Worm (Caenorhabditis elegans) whole organism, L2 larva: ENCODE results near the gene R10D12.7.

Experiments used
- C34F6.9 ChIP-seq: fragments of 150-350 bp; optimal IDR thresholded peaks from 2 replicates; lab custom pipeline; 2014; ENCODE audit warnings: missing biosample characterization, missing genetic modification characterization
- F13H6.1 ChIP-seq: sonication (generic microtip); optimal IDR thresholded peaks from 2 replicates; lab custom pipeline; 2016; ENCODE audit warnings: missing genetic modification characterization, missing compliant biosample characterization
- aly-2 ChIP-seq: fragments of 150-350 bp; optimal IDR thresholded peaks from 2 replicates; lab custom pipeline; 2014; ENCODE audit warnings: missing biosample characterization, missing genetic modification characterization
- blmp-1 ChIP-seq: sonication (generic microtip); optimal IDR thresholded peaks from 2 replicates; lab custom pipeline; 2017; ENCODE audit warnings: missing genetic modification characterization, mild to moderate bottlenecking, missing compliant biosample characterization, antibody characterized with exemption, moderate library complexity; ENCODE audit not compliant: insufficient read depth
- ceh-82 ChIP-seq: fragments of 150-350 bp; optimal IDR thresholded peaks from 2 replicates; lab custom pipeline; 2014; ENCODE audit warnings: missing biosample characterization, missing genetic modification characterization
- crh-2 ChIP-seq: sonication (generic microtip); optimal IDR thresholded peaks from 2 replicates; lab custom pipeline; 2017; ENCODE audit warnings: missing biosample characterization, missing genetic modification characterization
- egl-27 ChIP-seq: sonication (generic microtip); optimal IDR thresholded peaks from 3 replicates; lab custom pipeline; 2017; ENCODE audit warnings: missing biosample characterization, missing genetic modification reagents, missing genetic modification characterization
- elt-3 ChIP-seq: sonication (generic microtip); optimal IDR thresholded peaks from 2 replicates; lab custom pipeline; 2017; ENCODE audit warnings: missing biosample characterization, missing genetic modification characterization
- fos-1 ChIP-seq: fragments of 150-350 bp; optimal IDR thresholded peaks from 2 replicates; lab custom pipeline; 2014; ENCODE audit warnings: missing biosample characterization, missing genetic modification characterization
- gmeb-1 ChIP-seq: fragments of 150-350 bp; optimal IDR thresholded peaks from 2 replicates; lab custom pipeline; 2014; ENCODE audit warnings: missing biosample characterization, missing genetic modification characterization
- lin-11 ChIP-seq: fragments of 150-350 bp; sonication (generic microtip); optimal IDR thresholded peaks from 2 replicates; lab custom pipeline; 2014; ENCODE audit warnings: missing biosample characterization, missing genetic modification characterization, inconsistent platforms, mixed read lengths
- lin-13 ChIP-seq: fragments of 150-350 bp; optimal IDR thresholded peaks from 2 replicates; lab custom pipeline; 2014; ENCODE audit warnings: missing biosample characterization, missing genetic modification reagents, missing genetic modification characterization
- lin-39 ChIP-seq: fragments of 150-350 bp; optimal IDR thresholded peaks from 2 replicates; lab custom pipeline; 2014; ENCODE audit warnings: missing biosample characterization, missing genetic modification reagents, missing genetic modification characterization
- lsy-2 ChIP-seq, 2 experiments: fragments of 150-350 bp in 1 of 2; sonication (generic microtip) in 1 of 2; optimal IDR thresholded peaks; 2 replicates each; lab custom pipeline; 2014 to 2017; ENCODE audit warnings: missing biosample characterization in 2 of 2, missing genetic modification characterization in 2 of 2
- mab-5 ChIP-seq: fragments of 150-350 bp; optimal IDR thresholded peaks from 2 replicates; lab custom pipeline; 2014; ENCODE audit warnings: missing biosample characterization, missing genetic modification characterization
- mdl-1 ChIP-seq, 2 experiments: fragments of 150-350 bp in 1 of 2; sonication (generic microtip) in 1 of 2; optimal IDR thresholded peaks; 2 replicates each; lab custom pipeline; 2017; ENCODE audit warnings: missing biosample characterization in 2 of 2, missing genetic modification characterization in 2 of 2
- nhr-10 ChIP-seq: sonication (generic microtip); optimal IDR thresholded peaks from 2 replicates; lab custom pipeline; 2017; ENCODE audit warnings: missing biosample characterization, missing genetic modification characterization
- nhr-129 ChIP-seq: fragments of 150-350 bp; optimal IDR thresholded peaks from 2 replicates; lab custom pipeline; 2014; ENCODE audit warnings: missing biosample characterization, missing genetic modification characterization
- nhr-21 ChIP-seq: fragments of 150-350 bp; optimal IDR thresholded peaks from 2 replicates; lab custom pipeline; 2014; ENCODE audit warnings: missing biosample characterization, missing genetic modification characterization
- nhr-25 ChIP-seq: fragments of 150-350 bp; sonication (generic microtip); optimal IDR thresholded peaks from 3 replicates; lab custom pipeline; 2014; ENCODE audit warnings: missing biosample characterization, missing genetic modification characterization
- sem-4 ChIP-seq: fragments of 150-350 bp; optimal IDR thresholded peaks from 2 replicates; lab custom pipeline; 2014; ENCODE audit warnings: missing biosample characterization, missing genetic modification reagents, missing genetic modification characterization
- sma-3 ChIP-seq: sonication (generic microtip); optimal IDR thresholded peaks from 2 replicates; lab custom pipeline; 2016; ENCODE audit warnings: missing genetic modification reagents, missing genetic modification characterization, missing compliant biosample characterization
- sma-9 ChIP-seq, 2 experiments: fragments of 150-350 bp in 1 of 2; sonication (generic microtip) in 1 of 2; optimal IDR thresholded peaks; 2 replicates each; lab custom pipeline; 2014 to 2016; ENCODE audit warnings: missing genetic modification characterization in 2 of 2, mild to moderate bottlenecking in 1 of 2, missing biosample characterization in 1 of 2, missing compliant biosample characterization in 1 of 2, missing genetic modification reagents in 1 of 2, moderate library complexity in 1 of 2
- snpc-4 ChIP-seq: fragments of 150-350 bp; optimal IDR thresholded peaks from 2 replicates; lab custom pipeline; 2014; ENCODE audit warnings: missing biosample characterization, missing genetic modification characterization
- unc-55 ChIP-seq: fragments of 150-350 bp; sonication (generic microtip); optimal IDR thresholded peaks from 3 replicates; lab custom pipeline; 2014; ENCODE audit warnings: missing biosample characterization, missing genetic modification reagents, missing genetic modification characterization
- ztf-11 ChIP-seq: sonication (generic microtip); optimal IDR thresholded peaks from 2 replicates; lab custom pipeline; 2017; ENCODE audit warnings: missing biosample characterization, missing genetic modification characterization
- ztf-4 ChIP-seq: fragments of 150-350 bp; optimal IDR thresholded peaks from 2 replicates; lab custom pipeline; 2014; ENCODE audit warnings: missing biosample characterization, missing genetic modification characterization

Gene R10D12.7

DNA sequence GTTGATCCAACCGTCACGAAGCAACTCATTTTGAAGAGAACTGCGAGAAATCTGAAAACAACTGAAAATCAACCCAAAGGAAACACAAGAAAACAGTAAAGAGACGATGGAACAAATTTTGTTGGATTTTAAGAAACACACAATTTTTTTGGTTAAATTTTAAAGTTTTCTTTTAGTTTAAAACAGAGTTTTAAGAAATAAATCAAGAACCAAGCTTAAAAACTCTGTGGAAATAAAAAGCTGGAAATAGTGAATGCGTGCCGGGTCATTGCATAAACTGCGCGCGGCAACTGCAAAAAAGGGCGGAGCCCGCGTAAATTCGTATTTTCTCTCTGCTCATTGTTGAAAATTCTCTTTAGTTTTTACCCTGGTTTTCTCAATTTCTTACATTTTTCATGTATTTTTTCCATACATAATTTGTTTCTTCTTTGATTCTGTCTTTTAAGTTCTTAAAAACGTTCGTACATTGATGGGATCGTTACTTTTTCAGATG, 12.1 kb downstream of the R10D12.7 start, which contains the start of the genes algn-13 and R10D12.13:
Gene algn-13 (minus strand): TSS at position 51 of the 493 bp plus-strand sequence.
Gene R10D12.13 (plus strand): TSS at position 491 of the 493 bp plus-strand sequence.
- TF ChIP-seq lin-11 (tag; lab: Kevin White, UChicago), result peak; percentile 60
- TF ChIP-seq F13H6.1 (tag; lab: Kevin White, UChicago), result peak; percentile 64
- TF ChIP-seq sem-4 (tag; lab: Kevin White, UChicago), result peak; percentile 70
- TF ChIP-seq elt-3 (tag; lab: Kevin White, UChicago), result no peak
- TF ChIP-seq gmeb-1 (tag; lab: Kevin White, UChicago), result peak; percentile 74
- peak; percentile 52 for TF ChIP-seq lin-13
- no peak for TF ChIP-seq nhr-10 (tag; lab: Kevin White, UChicago)
- TF ChIP-seq nhr-25 (tag; lab: Kevin White, UChicago), result peak; percentile 43
- peak; percentile 55 for TF ChIP-seq nhr-129 (tag; lab: Kevin White, UChicago)
- TF ChIP-seq ztf-4 (tag; lab: Kevin White, UChicago), result peak; percentile 2
- TF ChIP-seq sma-9 (GFP tag; optimal IDR thresholded peaks at IDR 0.05; lab: Kevin White, UChicago), result peak; percentile 70
- no peak for TF ChIP-seq sma-9 (tag; optimal IDR thresholded peaks at IDR 0.05; lab: Kevin White, UChicago)
- peak; percentile 48 for TF ChIP-seq sma-3 (GFP tag; lab: Kevin White, UChicago)
- peak in 1 of 2 experiments; percentile 70 for TF ChIP-seq lsy-2 (tag; optimal IDR thresholded peaks at IDR 0.05; lab: Kevin White, UChicago)
- TF ChIP-seq aly-2 (tag; lab: Kevin White, UChicago), result no peak
- TF ChIP-seq mab-5, result peak; percentile 56
- no peak for TF ChIP-seq nhr-21 (tag; lab: Kevin White, UChicago)
- peak; percentile 30 for TF ChIP-seq snpc-4
- TF ChIP-seq unc-55, result peak; percentile 78
- TF ChIP-seq egl-27 (tag; lab: Kevin White, UChicago), result no peak
- TF ChIP-seq C34F6.9, result peak; percentile 37

DNA sequence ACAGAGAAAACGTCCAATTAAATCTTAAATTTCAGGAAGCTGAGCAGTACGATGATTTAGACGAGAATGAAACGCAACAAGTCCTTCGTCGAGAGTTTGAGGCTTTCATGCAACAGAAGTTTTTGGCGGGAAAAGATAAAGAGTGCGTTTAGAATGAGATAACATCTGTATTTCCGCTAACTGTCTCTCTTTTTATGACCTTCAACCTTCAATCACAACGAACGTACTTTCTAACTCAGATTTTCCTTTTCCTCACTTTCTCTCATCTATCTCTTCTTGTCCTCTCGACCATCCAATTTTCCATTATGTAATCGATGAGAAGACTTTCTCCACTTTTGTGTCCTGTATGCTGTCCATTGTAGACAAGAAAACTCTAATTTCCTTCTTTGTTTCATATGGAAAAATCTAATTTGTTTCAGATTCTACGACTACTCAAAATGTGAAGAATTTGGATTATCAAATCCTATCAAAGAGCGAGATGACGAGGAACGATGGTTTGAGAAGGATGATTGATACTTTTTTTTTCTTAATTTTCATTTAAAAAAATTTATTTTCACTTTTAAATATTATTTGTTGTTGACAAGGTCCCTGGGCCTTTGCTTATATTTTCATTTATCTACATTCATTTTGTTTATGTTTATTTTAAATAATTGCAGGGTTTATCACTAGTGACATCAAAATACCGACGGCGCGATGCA, 13.6 kb downstream of the R10D12.7 start, which contains the start of gene sao-1:
Gene sao-1 (plus strand): TSS at position 648 of the 698 bp plus-strand sequence.
- no peak for TF ChIP-seq ztf-11 (tag; lab: Kevin White, UChicago)
- no peak for TF ChIP-seq snpc-4
- no peak for TF ChIP-seq lin-39 (tag; lab: Kevin White, UChicago)
- TF ChIP-seq sma-9 (GFP tag; optimal IDR thresholded peaks at IDR 0.05; lab: Kevin White, UChicago), result peak; percentile 13
- no peak for TF ChIP-seq sma-9 (tag; optimal IDR thresholded peaks at IDR 0.05; lab: Kevin White, UChicago)
- peak; percentile 98 for TF ChIP-seq blmp-1 (tag; lab: Kevin White, UChicago)
- TF ChIP-seq, all 48 proteins: peak for 2

DNA sequence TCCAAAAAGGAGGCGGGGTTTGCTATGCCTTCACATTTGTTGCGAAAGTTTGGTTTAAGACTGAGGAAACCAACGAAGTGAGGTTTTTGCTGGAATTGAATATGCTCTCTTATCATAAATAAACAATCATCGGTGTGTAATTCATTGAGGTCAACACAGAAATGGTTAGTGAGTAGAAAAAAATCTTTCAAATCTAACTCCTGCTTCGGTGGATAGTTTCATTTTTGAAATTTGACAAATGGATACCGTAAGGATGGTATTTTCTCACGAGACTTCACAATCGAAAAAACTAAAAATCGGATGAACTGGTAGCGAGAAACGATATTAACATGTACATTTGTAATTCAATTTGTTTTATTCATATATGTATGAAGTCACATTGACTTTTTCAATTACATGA, 31.0 kb downstream of the R10D12.7 start, which contains the start of gene eol-1:
Gene eol-1 (minus strand): TSS at position 101 of the 400 bp plus-strand sequence.
- no peak for TF ChIP-seq elt-3 (tag; lab: Kevin White, UChicago)
- no peak for TF ChIP-seq lin-11 (tag; lab: Kevin White, UChicago)
- TF ChIP-seq ceh-82, result no peak
- TF ChIP-seq nhr-129 (tag; lab: Kevin White, UChicago), result no peak
- no peak for TF ChIP-seq snpc-4
- no peak for TF ChIP-seq sma-9 (GFP tag; optimal IDR thresholded peaks at IDR 0.05; lab: Kevin White, UChicago)
- no peak for TF ChIP-seq sma-9 (tag; optimal IDR thresholded peaks at IDR 0.05; lab: Kevin White, UChicago)
- TF ChIP-seq, all 48 proteins: peak for 0

DNA sequence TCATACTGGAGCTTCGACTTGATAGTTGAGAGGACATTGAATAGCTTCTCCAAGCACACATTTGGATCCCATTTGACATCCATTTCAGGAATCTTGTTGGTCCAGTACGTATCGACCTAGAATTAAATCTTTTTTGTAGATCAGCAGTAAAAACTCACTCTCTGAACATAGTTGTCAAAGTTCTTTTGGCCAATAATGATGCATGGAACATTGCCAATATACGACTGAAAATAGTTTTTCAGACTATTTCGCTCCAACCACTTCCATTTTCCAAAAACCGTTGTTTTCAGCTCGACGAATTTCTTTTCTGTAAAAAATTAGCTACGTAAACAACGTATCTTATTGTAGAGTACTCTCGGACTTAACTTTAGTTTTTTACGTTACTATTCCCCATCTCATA, 31.8 kb downstream of the R10D12.7 start:
- no peak for TF ChIP-seq nhr-25 (tag; lab: Kevin White, UChicago)
- no peak for TF ChIP-seq lin-11 (tag; lab: Kevin White, UChicago)
- TF ChIP-seq, all 48 proteins: peak for 0

DNA sequence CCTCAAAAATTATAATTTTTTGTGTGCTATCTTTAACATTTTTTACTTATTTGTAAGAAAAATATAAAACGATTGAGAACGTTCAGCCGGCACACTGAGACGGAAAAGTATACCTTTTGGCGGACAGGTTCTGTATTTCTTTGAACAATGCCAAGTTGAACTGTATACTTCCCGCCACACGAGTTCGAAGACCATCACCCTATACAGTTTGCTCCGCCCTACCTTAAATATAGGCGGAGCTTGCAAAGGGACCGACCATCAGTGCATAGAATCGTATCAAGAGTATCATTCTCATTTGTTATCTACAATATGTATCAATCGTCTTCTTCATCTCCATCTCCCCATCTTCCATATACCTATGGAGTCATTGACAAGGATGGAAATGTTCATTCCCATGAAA, 35.0 kb downstream of the R10D12.7 start, which contains the start of gene end-1:
Gene end-1 (plus strand): TSS at position 301 of the 400 bp plus-strand sequence.
- TF ChIP-seq F13H6.1 (tag; lab: Kevin White, UChicago) (no peak), fos-1 (tag; lab: Kevin White, UChicago) (no peak)

DNA sequence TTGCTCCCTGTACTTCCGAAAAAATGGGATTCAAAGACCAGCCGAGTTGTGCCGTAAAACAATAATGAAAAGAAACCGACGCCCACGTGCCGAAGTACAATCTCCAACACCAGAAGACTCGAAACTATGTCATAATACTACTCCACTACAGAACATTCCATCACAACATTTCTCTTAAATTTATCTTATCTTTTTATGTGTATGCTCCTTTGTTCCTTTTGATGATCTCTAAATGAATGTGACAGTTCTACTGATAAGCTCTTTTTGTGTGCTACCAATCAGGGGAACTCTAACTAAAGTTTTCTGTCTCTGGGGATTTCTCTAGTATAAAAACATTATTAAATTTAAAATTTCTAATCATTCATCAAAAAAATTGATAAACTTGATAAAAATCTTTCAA, 37.0 kb downstream of the R10D12.7 start:
- TF ChIP-seq crh-2 (tag; lab: Kevin White, UChicago), result peak; percentile 32
- no peak for TF ChIP-seq nhr-129 (tag; lab: Kevin White, UChicago)
- TF ChIP-seq mdl-1 (tag; optimal IDR thresholded peaks at IDR 0.05; lab: Kevin White, UChicago), result no peak
- TF ChIP-seq fos-1 (tag; lab: Kevin White, UChicago), result peak; percentile 71
